4 fruit fly cellular contexts compared by ENCODE assay signal in the genomic region with DNA sequence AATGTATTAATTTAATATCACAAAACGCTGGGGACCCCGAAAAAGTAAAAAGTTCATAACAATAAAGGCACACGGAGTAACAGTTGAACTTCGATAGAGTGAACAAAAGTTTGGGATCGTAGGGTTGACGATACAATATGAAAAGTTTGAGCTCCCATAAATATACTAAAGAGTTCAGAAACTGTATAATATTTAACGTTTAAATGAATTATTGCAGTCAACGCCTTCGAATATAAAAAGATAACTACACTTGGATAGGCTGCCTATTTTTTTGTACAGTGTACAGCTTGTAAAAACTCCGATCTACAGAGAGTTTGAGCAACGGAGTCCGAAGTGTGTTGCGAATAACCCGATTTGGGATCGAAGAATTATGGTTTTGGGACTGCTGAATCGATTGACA.
TF ChIP-seq lines count a peak whose summit lies in the region.

No protein-coding gene starts in this region.

- no peak for TF ChIP-seq CTCF in whole organism, embryonic (GFP tag; optimal IDR thresholded peaks at IDR 0.05; lab: Kevin White, UChicago)

TF ChIP-seq in whole organism, embryonic, 481 proteins besides CTCF, POLR2A, EP300 and RAD21 (continues in another document):
- TF ChIP-seq CG2120 (GFP tag; optimal IDR thresholded peaks at IDR 0.05; lab: Kevin White, UChicago): peak; percentile 27
- peak; percentile 28 for TF ChIP-seq lbe (GFP tag; optimal IDR thresholded peaks at IDR 0.05; lab: Kevin White, UChicago)
- TF ChIP-seq CoRest (tag; optimal IDR thresholded peaks at IDR 0.05; lab: Kevin White, UChicago): peak; percentile 7
- TF ChIP-seq CG33213 (GFP tag; optimal IDR thresholded peaks at IDR 0.05; lab: Kevin White, UChicago): no peak
- peak; percentile 9 for TF ChIP-seq Hmr (GFP tag; optimal IDR thresholded peaks at IDR 0.05; lab: Kevin White, UChicago)
- peak; percentile 22 for TF ChIP-seq PHDP (tag; optimal IDR thresholded peaks at IDR 0.05; lab: Kevin White, UChicago)
- peak; percentile 10; the same call in 1 of the 2 replicates for TF ChIP-seq Rfx (GFP tag; IDR thresholded peaks at IDR 0.05; lab: Robert Waterston, UW)
- TF ChIP-seq unpg (GFP tag; optimal IDR thresholded peaks at IDR 0.05; lab: Kevin White, UChicago): peak; percentile 30
- TF ChIP-seq Hr51 (GFP tag; optimal IDR thresholded peaks at IDR 0.05; lab: Kevin White, UChicago): peak in 1 of 2 experiments; percentile 47
- peak; percentile 12 for TF ChIP-seq CG8924 (tag; optimal IDR thresholded peaks at IDR 0.05; lab: Kevin White, UChicago)
- no peak for TF ChIP-seq CG5180 (GFP tag; optimal IDR thresholded peaks at IDR 0.05; lab: Kevin White, UChicago)
- TF ChIP-seq Meics (GFP tag; optimal IDR thresholded peaks at IDR 0.05; lab: Kevin White, UChicago): peak; percentile 10
- TF ChIP-seq dmrt99B (tag; optimal IDR thresholded peaks at IDR 0.05; lab: Kevin White, UChicago): peak; percentile 42
- TF ChIP-seq phol (tag; optimal IDR thresholded peaks at IDR 0.05; lab: Kevin White, UChicago): peak; percentile 25
- TF ChIP-seq slbo (GFP tag; IDR thresholded peaks at IDR 0.05; lab: Robert Waterston, UW): peak; percentile 28
- TF ChIP-seq Sox102F (GFP tag; optimal IDR thresholded peaks at IDR 0.05; lab: Kevin White, UChicago): peak; percentile 43
- TF ChIP-seq CG12391 (tag; optimal IDR thresholded peaks at IDR 0.05; lab: Kevin White, UChicago): peak; percentile 0
- no peak for TF ChIP-seq lilli (GFP tag; optimal IDR thresholded peaks at IDR 0.05; lab: Kevin White, UChicago)
- TF ChIP-seq CG7963 (GFP tag; IDR thresholded peaks at IDR 0.05; lab: Robert Waterston, UW; ENCODE audit: partially characterized antibody): no peak
- TF ChIP-seq chif (GFP tag; optimal IDR thresholded peaks at IDR 0.05; lab: Kevin White, UChicago): peak in 1 of 2 experiments; percentile 6
- peak; percentile 63 for TF ChIP-seq Med (GFP tag; lab: Kevin White, UChicago)

TF ChIP-seq in whole organism, prepupa, 60 proteins besides CTCF, POLR2A, EP300 and RAD21:
- no peak for TF ChIP-seq CG6808 (GFP tag; optimal IDR thresholded peaks at IDR 0.05; lab: Kevin White, UChicago)
- TF ChIP-seq Sox15 (GFP tag; optimal IDR thresholded peaks at IDR 0.05; lab: Kevin White, UChicago): peak; percentile 31
- peak; percentile 57 for TF ChIP-seq lz (GFP tag; optimal IDR thresholded peaks at IDR 0.05; lab: Kevin White, UChicago)
- peak; percentile 40 for TF ChIP-seq Sox14 (GFP tag; optimal IDR thresholded peaks at IDR 0.05; lab: Kevin White, UChicago)
- TF ChIP-seq CG6792 (GFP tag; optimal IDR thresholded peaks at IDR 0.05; lab: Kevin White, UChicago): peak; percentile 33
- peak; percentile 41 for TF ChIP-seq CG34406 (GFP tag; optimal IDR thresholded peaks at IDR 0.05; lab: Kevin White, UChicago)
- peak; percentile 54 for TF ChIP-seq CG31627 (GFP tag; optimal IDR thresholded peaks at IDR 0.05; lab: Kevin White, UChicago)
- peak; percentile 79 for TF ChIP-seq svp (GFP tag; lab: Kevin White, UChicago)
- TF ChIP-seq Ets96B (tag; optimal IDR thresholded peaks at IDR 0.05; lab: Kevin White, UChicago): no peak
- no peak for TF ChIP-seq CG16779 (tag; optimal IDR thresholded peaks at IDR 0.05; lab: Kevin White, UChicago)
- peak; percentile 45 for TF ChIP-seq cyc (GFP tag; optimal IDR thresholded peaks at IDR 0.05; lab: Kevin White, UChicago)
- peak; percentile 65 for TF ChIP-seq esn (GFP tag; optimal IDR thresholded peaks at IDR 0.05; lab: Kevin White, UChicago)

TF ChIP-seq in whole organism, pupa, 21 proteins besides CTCF, POLR2A, EP300 and RAD21:
- no peak for TF ChIP-seq Ets98B (GFP tag; IDR thresholded peaks at IDR 0.05; lab: Robert Waterston, UW)
- peak; percentile 42 for TF ChIP-seq Snoo (tag; optimal IDR thresholded peaks at IDR 0.05; lab: Kevin White, UChicago)

TF ChIP-seq in whole organism, wandering third instar larva, 38 proteins besides CTCF, POLR2A, EP300 and RAD21:
- TF ChIP-seq HLH106 (tag; optimal IDR thresholded peaks at IDR 0.05; lab: Kevin White, UChicago) (peak; percentile 60), lola (GFP tag; optimal IDR thresholded peaks at IDR 0.05; lab: Kevin White, UChicago) (no peak), dsf (GFP tag; optimal IDR thresholded peaks at IDR 0.05; lab: Kevin White, UChicago; ENCODE audit: borderline replicate concordance) (no peak), Rel (GFP tag; optimal IDR thresholded peaks at IDR 0.05; lab: Kevin White, UChicago) (no peak), Rel (tag; optimal IDR thresholded peaks at IDR 0.05; lab: Kevin White, UChicago) (peak; percentile 64), OdsH (GFP tag; optimal IDR thresholded peaks at IDR 0.05; lab: Kevin White, UChicago) (peak; percentile 16), Myc (optimal IDR thresholded peaks at IDR 0.05; lab: Kevin White, UChicago) (no peak), Abd-B (GFP tag; optimal IDR thresholded peaks at IDR 0.05; lab: Kevin White, UChicago) (no peak), psq (GFP tag; optimal IDR thresholded peaks at IDR 0.05; lab: Kevin White, UChicago) (peak; percentile 7), jim (GFP tag; optimal IDR thresholded peaks at IDR 0.05; lab: Kevin White, UChicago) (no peak), h (GFP tag; optimal IDR thresholded peaks at IDR 0.05; lab: Kevin White, UChicago) (no peak), fru (GFP tag; optimal IDR thresholded peaks at IDR 0.05; lab: Kevin White, UChicago) (peak; percentile 49), dmrt93B (GFP tag; optimal IDR thresholded peaks at IDR 0.05; lab: Kevin White, UChicago) (no peak), CG32264 (GFP tag; optimal IDR thresholded peaks at IDR 0.05; lab: Kevin White, UChicago) (no peak), dl (GFP tag; optimal IDR thresholded peaks at IDR 0.05; lab: Kevin White, UChicago; ENCODE audit: insufficient read depth in 1 of 2, partially characterized antibody in 2 of 2) (no peak), Mio (GFP tag; optimal IDR thresholded peaks at IDR 0.05; lab: Kevin White, UChicago) (no peak), Hnf4 (GFP tag; optimal IDR thresholded peaks at IDR 0.05; lab: Kevin White, UChicago) (no peak), Sp1 (GFP tag; optimal IDR thresholded peaks at IDR 0.05; lab: Kevin White, UChicago) (no peak), N (GFP tag; optimal IDR thresholded peaks at IDR 0.05; lab: Kevin White, UChicago) (no peak), br (GFP tag; optimal IDR thresholded peaks at IDR 0.05; lab: Kevin White, UChicago) (peak; percentile 44), GATAd (GFP tag; optimal IDR thresholded peaks at IDR 0.05; lab: Kevin White, UChicago) (no peak), brk (GFP tag; optimal IDR thresholded peaks at IDR 0.05; lab: Kevin White, UChicago) (no peak), foxo (GFP tag; optimal IDR thresholded peaks at IDR 0.05; lab: Kevin White, UChicago) (no peak), woc (GFP tag; optimal IDR thresholded peaks at IDR 0.05; lab: Kevin White, UChicago) (no peak), sv (GFP tag; optimal IDR thresholded peaks at IDR 0.05; lab: Kevin White, UChicago) (no peak), Dif (GFP tag; optimal IDR thresholded peaks at IDR 0.05; lab: Kevin White, UChicago; ENCODE audit: partially characterized antibody) (no peak), Hr78 (GFP tag; optimal IDR thresholded peaks at IDR 0.05; lab: Kevin White, UChicago) (no peak), Jra (GFP tag; optimal IDR thresholded peaks at IDR 0.05; lab: Kevin White, UChicago) (no peak), Vsx2 (GFP tag; optimal IDR thresholded peaks at IDR 0.05; lab: Kevin White, UChicago; ENCODE audit: partially characterized antibody) (no peak), CG9705 (GFP tag; optimal IDR thresholded peaks at IDR 0.05; lab: Kevin White, UChicago) (no peak), ey (GFP tag; optimal IDR thresholded peaks at IDR 0.05; lab: Kevin White, UChicago) (peak; percentile 45), Dfd (GFP tag; optimal IDR thresholded peaks at IDR 0.05; lab: Kevin White, UChicago) (no peak), usp (GFP tag; optimal IDR thresholded peaks at IDR 0.05; lab: Kevin White, UChicago) (no peak), sage (GFP tag; optimal IDR thresholded peaks at IDR 0.05; lab: Kevin White, UChicago) (no peak), Hr83 (GFP tag; optimal IDR thresholded peaks at IDR 0.05; lab: Kevin White, UChicago; ENCODE audit: poor library complexity, severe bottlenecking) (no peak), pan (optimal IDR thresholded peaks at IDR 0.05; lab: Kevin White, UChicago) (no peak), tai (GFP tag; optimal IDR thresholded peaks at IDR 0.05; lab: Kevin White, UChicago) (no peak), CrebA (GFP tag; optimal IDR thresholded peaks at IDR 0.05; lab: Kevin White, UChicago; ENCODE audit: borderline replicate concordance) (no peak), rgr (GFP tag; optimal IDR thresholded peaks at IDR 0.05; lab: Kevin White, UChicago) (peak; percentile 2)
